Fruit fly (Drosophila melanogaster): ENCODE measurements around the gene CG13048.

DNA sequence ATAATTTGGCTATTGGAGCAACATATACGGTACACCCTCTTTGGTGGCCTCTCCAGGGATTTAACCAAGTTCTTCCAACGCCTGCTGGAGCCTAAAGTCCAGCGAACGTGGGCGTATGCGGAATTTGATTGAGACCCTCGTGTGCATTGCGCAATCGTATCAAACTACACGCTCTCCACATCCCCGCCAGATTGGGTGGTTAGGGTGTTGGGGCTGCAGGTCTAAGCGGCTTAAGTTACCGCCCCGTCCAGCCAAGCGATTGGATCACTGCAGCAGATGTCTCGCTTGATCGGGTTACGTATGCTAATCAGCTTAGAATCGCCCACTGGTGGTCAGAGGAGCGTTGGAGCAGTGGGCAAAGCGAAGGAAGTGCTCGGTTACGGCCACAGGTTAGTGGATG is 47.0 kb upstream of the CG13048 start, which contains the start of gene CG33060:
- TF ChIP-seq Snoo (tag; optimal IDR thresholded peaks at IDR 0.05) = no peak
- no peak for TF ChIP-seq D1 (tag; optimal IDR thresholded peaks at IDR 0.05)
- TF ChIP-seq Pif1A (GFP tag; optimal IDR thresholded peaks at IDR 0.05) = no peak
- no peak for TF ChIP-seq Ets98B (GFP tag; IDR thresholded peaks at IDR 0.05)
- no peak for TF ChIP-seq CG17806 (tag; optimal IDR thresholded peaks at IDR 0.05)
- TF ChIP-seq EcR (GFP tag; optimal IDR thresholded peaks at IDR 0.05) = no peak
- no peak for TF ChIP-seq rn (GFP tag; IDR thresholded peaks at IDR 0.05)
- TF ChIP-seq CG10348 (GFP tag; IDR thresholded peaks at IDR 0.05) = no peak
- TF ChIP-seq Pif1B (GFP tag; optimal IDR thresholded peaks at IDR 0.05) = no peak
- no peak for TF ChIP-seq CG34367 (tag; optimal IDR thresholded peaks at IDR 0.05)
- TF ChIP-seq CG14655 (GFP tag; optimal IDR thresholded peaks at IDR 0.05) = no peak
- no peak for TF ChIP-seq CG4496 (GFP tag; IDR thresholded peaks at IDR 0.05)
